Worm (Caenorhabditis elegans) whole organism, midembryonic: Measurements from ENCODE around the gene nstp-10.

ENCODE experiments used
- T22C8.4 ChIP-seq: fragments of 200-800 bp; sonication (Bioruptor generic); IDR thresholded peaks from 2 replicates; pipeline ENCODE4 v1.3.6; 2022; ENCODE audit warnings: missing genetic modification characterization, missing compliant biosample characterization
- cog-1 ChIP-seq: sonication (generic microtip); optimal IDR thresholded peaks from 2 replicates; lab custom pipeline; 2016; ENCODE audit warnings: missing genetic modification characterization, missing compliant biosample characterization
- flt-1 ChIP-seq: fragments of 200-800 bp; sonication (Bioruptor generic); IDR thresholded peaks from 2 replicates; pipeline ENCODE4 v1.3.6; 2022; ENCODE audit warnings: missing genetic modification characterization, missing compliant biosample characterization
- klf-2 ChIP-seq: fragments of 200-800 bp; sonication (Bioruptor generic); conservative IDR thresholded peaks from 2 replicates; pipeline ENCODE4 v1.3.6; 2022; ENCODE audit warnings: missing genetic modification reagents, missing genetic modification characterization, missing compliant biosample characterization
- ref-1 ChIP-seq: fragments of 200-800 bp; sonication (Bioruptor generic); conservative IDR thresholded peaks from 2 replicates; pipeline ENCODE4 v1.3.6; 2022; ENCODE audit warnings: missing genetic modification reagents, missing genetic modification characterization, missing compliant biosample characterization
- ztf-29 ChIP-seq: fragments of 200-800 bp; sonication (Bioruptor generic); IDR thresholded peaks from 2 replicates; pipeline ENCODE4 v1.3.6; 2022; ENCODE audit warnings: missing genetic modification reagents, missing genetic modification characterization, missing compliant biosample characterization

DNA sequence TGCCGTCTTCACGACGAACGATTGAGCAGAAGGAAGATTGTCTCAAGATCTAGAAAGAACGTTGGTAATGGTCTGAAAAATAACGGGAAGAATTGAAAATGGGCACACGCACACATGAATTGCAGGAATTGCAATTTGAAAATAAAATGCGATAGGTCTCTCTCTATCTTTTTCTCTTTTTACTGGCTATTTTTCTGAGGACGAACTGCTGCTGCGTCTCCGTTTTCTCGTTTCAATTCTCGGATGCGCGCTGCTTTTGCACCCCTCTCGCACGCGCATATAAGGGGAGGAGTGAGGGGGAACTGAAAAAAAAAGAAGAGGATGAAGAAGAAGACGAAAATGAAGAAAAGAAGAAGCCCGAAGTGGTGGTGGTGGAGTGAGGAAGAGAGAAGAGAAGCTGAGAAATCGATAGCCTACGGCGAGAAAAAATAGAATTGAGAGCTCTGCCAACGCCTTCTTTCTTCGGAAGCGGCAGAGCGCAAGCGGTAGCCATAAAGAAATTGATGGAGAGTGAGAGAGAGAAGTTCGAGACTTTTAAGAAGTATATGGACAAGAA is 12.1 kb upstream of the nstp-10 start, which contains the start of gene rgef-1:
- TF ChIP-seq cog-1 (tag; lab: Kevin White, UChicago) (no peak), T22C8.4 (GFP tag; lab: Robert Waterston, UW) (no peak), ref-1 (GFP tag; lab: Robert Waterston, UW) (no peak), flt-1 (GFP tag; lab: Robert Waterston, UW) (no peak), ztf-29 (GFP tag; lab: Robert Waterston, UW) (no peak), klf-2 (no peak)
